1 fruit fly cellular context compared by ENCODE assay signal in genomic region chr3R:31736776-31737175, dm6.
TF ChIP-seq lines count a peak whose summit lies in the region.

CstF50 (minus strand) TSS chr3R:31736963.
CG11563 (plus strand) TSS chr3R:31737035.

TF ChIP-seq in whole organism, embryonic, 481 proteins besides CTCF, POLR2A, EP300 and RAD21 (continued from another document and continues in another):
- TF ChIP-seq CG12659 (GFP tag; optimal IDR thresholded peaks at IDR 0.05; lab: Kevin White, UChicago) (no peak), CG14860 (GFP tag; IDR thresholded peaks at IDR 0.05; lab: Robert Waterston, UW; ENCODE audit: partially characterized antibody) (peak; percentile 34; the same call in 1 of the 3 replicates), pfk (GFP tag; optimal IDR thresholded peaks at IDR 0.05; lab: Kevin White, UChicago) (no peak), CG16815 (GFP tag; optimal IDR thresholded peaks at IDR 0.05; lab: Kevin White, UChicago) (no peak), CG7928 (GFP tag; optimal IDR thresholded peaks at IDR 0.05; lab: Kevin White, UChicago) (no peak), Asciz (GFP tag; optimal IDR thresholded peaks at IDR 0.05; lab: Kevin White, UChicago) (no peak), HmgZ (tag; optimal IDR thresholded peaks at IDR 0.05; lab: Kevin White, UChicago) (peak; percentile 22), pan (optimal IDR thresholded peaks at IDR 0.05; lab: Kevin White, UChicago) (no peak), pan (GFP tag; optimal IDR thresholded peaks at IDR 0.05 in 1 of 2, IDR thresholded peaks at IDR 0.05 in 1 of 2) (no peak), dm (GFP tag; optimal IDR thresholded peaks at IDR 0.05; lab: Kevin White, UChicago) (peak; percentile 92), CG15514 (GFP tag; optimal IDR thresholded peaks at IDR 0.05; lab: Kevin White, UChicago) (peak; percentile 73), dan (GFP tag; IDR thresholded peaks at IDR 0.05; lab: Robert Waterston, UW) (no peak), Optix (GFP tag; IDR thresholded peaks at IDR 0.05; lab: Robert Waterston, UW) (no peak), tup (GFP tag; optimal IDR thresholded peaks at IDR 0.05; lab: Kevin White, UChicago) (no peak), cad (GFP tag; optimal IDR thresholded peaks at IDR 0.05; lab: Kevin White, UChicago) (no peak), CG34422 (GFP tag; IDR thresholded peaks at IDR 0.05; lab: Robert Waterston, UW) (peak; percentile 81; the same call in 1 of the 3 replicates), CG12071 (GFP tag; optimal IDR thresholded peaks at IDR 0.05; lab: Kevin White, UChicago) (no peak), CG3407 (GFP tag; optimal IDR thresholded peaks at IDR 0.05; lab: Kevin White, UChicago) (no peak), CG17186 (GFP tag; optimal IDR thresholded peaks at IDR 0.05; lab: Kevin White, UChicago) (no peak), jigr1 (GFP tag; IDR thresholded peaks at IDR 0.05; lab: Robert Waterston, UW) (no peak), gt (GFP tag; IDR thresholded peaks at IDR 0.05; lab: Robert Waterston, UW) (no peak), zfh1 (GFP tag; IDR thresholded peaks at IDR 0.05; lab: Robert Waterston, UW) (no peak), CG17361 (GFP tag; IDR thresholded peaks at IDR 0.05; lab: Robert Waterston, UW) (no peak), YL-1 (GFP tag; optimal IDR thresholded peaks at IDR 0.05; lab: Kevin White, UChicago) (peak; percentile 85), MESR4 (GFP tag; optimal IDR thresholded peaks at IDR 0.05; lab: Kevin White, UChicago) (peak; percentile 47), trem (tag; optimal IDR thresholded peaks at IDR 0.05; lab: Kevin White, UChicago) (peak; percentile 56), NFAT (GFP tag; IDR thresholded peaks at IDR 0.05; lab: Robert Waterston, UW) (no peak), CG12769 (tag; optimal IDR thresholded peaks at IDR 0.05; lab: Kevin White, UChicago) (no peak), Sry-δ (GFP tag; optimal IDR thresholded peaks at IDR 0.05; lab: Kevin White, UChicago) (peak; percentile 88), Ptx1 (GFP tag; IDR thresholded peaks at IDR 0.05; lab: Robert Waterston, UW) (no peak), CG15073 (GFP tag; optimal IDR thresholded peaks at IDR 0.05; lab: Kevin White, UChicago) (no peak), Max (GFP tag; optimal IDR thresholded peaks at IDR 0.05; lab: Kevin White, UChicago) (peak; percentile 72), CG30403 (GFP tag; optimal IDR thresholded peaks at IDR 0.05; lab: Kevin White, UChicago) (no peak), CG6175 (GFP tag; IDR thresholded peaks at IDR 0.05; lab: Robert Waterston, UW) (no peak), CG1529 (GFP tag; optimal IDR thresholded peaks at IDR 0.05; lab: Kevin White, UChicago) (no peak), ro (GFP tag; IDR thresholded peaks at IDR 0.05; lab: Robert Waterston, UW) (no peak), CG30020 (tag; optimal IDR thresholded peaks at IDR 0.05; lab: Kevin White, UChicago) (peak; percentile 21), CHES-1-like (GFP tag; optimal IDR thresholded peaks at IDR 0.05; lab: Kevin White, UChicago) (peak; percentile 13), ranshi (GFP tag; IDR thresholded peaks at IDR 0.05; lab: Robert Waterston, UW) (no peak), Rx (GFP tag; IDR thresholded peaks at IDR 0.05; lab: Robert Waterston, UW) (no peak), Dref (GFP tag; IDR thresholded peaks at IDR 0.05; lab: Robert Waterston, UW) (peak; percentile 70), sna (GFP tag; IDR thresholded peaks at IDR 0.05; lab: Robert Waterston, UW; ENCODE audit: partially characterized antibody) (peak; percentile 56; the same call in 1 of the 2 replicates), kah (GFP tag; optimal IDR thresholded peaks at IDR 0.05; lab: Kevin White, UChicago) (no peak), CG6791 (GFP tag; IDR thresholded peaks at IDR 0.05; lab: Robert Waterston, UW; ENCODE audit: partially characterized antibody) (0 out of 3 replicates have a peak, but pooled peaks have one; percentile 33), Opbp (GFP tag; IDR thresholded peaks at IDR 0.05; lab: Robert Waterston, UW; ENCODE audit: partially characterized antibody) (peak; percentile 62; the same call in 1 of the 3 replicates), Oaz (GFP tag; IDR thresholded peaks at IDR 0.05; lab: Robert Waterston, UW) (no peak), CG7963 (GFP tag; IDR thresholded peaks at IDR 0.05; lab: Robert Waterston, UW; ENCODE audit: partially characterized antibody) (no peak), Drgx (GFP tag; IDR thresholded peaks at IDR 0.05; lab: Robert Waterston, UW) (no peak), CG31388 (GFP tag; optimal IDR thresholded peaks at IDR 0.05; lab: Kevin White, UChicago) (no peak), CG9437 (GFP tag; optimal IDR thresholded peaks at IDR 0.05; lab: Kevin White, UChicago) (peak; percentile 7), bcd (GFP tag; optimal IDR thresholded peaks at IDR 0.05; lab: Kevin White, UChicago) (no peak), CG13775 (GFP tag; optimal IDR thresholded peaks at IDR 0.05; lab: Kevin White, UChicago) (no peak), Doc2 (GFP tag; IDR thresholded peaks at IDR 0.05; lab: Robert Waterston, UW) (no peak), Abd-B (GFP tag; optimal IDR thresholded peaks at IDR 0.05; lab: Kevin White, UChicago) (no peak), HLH4C (GFP tag; IDR thresholded peaks at IDR 0.05; lab: Robert Waterston, UW; ENCODE audit: partially characterized antibody) (peak; percentile 42; the same call in 2 of the 3 replicates), Gug (GFP tag; IDR thresholded peaks at IDR 0.05; lab: Robert Waterston, UW) (no peak), CG10431 (GFP tag; optimal IDR thresholded peaks at IDR 0.05; lab: Kevin White, UChicago) (no peak), cwo (GFP tag; optimal IDR thresholded peaks at IDR 0.05; lab: Kevin White, UChicago) (peak; percentile 91), CG9876 (GFP tag; optimal IDR thresholded peaks at IDR 0.05; lab: Kevin White, UChicago) (no peak), Lpt (GFP tag; optimal IDR thresholded peaks at IDR 0.05; lab: Kevin White, UChicago) (no peak), tna (GFP tag; IDR thresholded peaks at IDR 0.05; lab: Robert Waterston, UW; ENCODE audit: partially characterized antibody) (peak; percentile 17; the same call in 1 of the 2 replicates), CG10366 (GFP tag; IDR thresholded peaks at IDR 0.05; lab: Robert Waterston, UW) (no peak), CG7745 (tag; optimal IDR thresholded peaks at IDR 0.05; lab: Kevin White, UChicago) (no peak), en (GFP tag; optimal IDR thresholded peaks at IDR 0.05; lab: Kevin White, UChicago) (no peak), odd (GFP tag; optimal IDR thresholded peaks at IDR 0.05; lab: Kevin White, UChicago) (no peak), sima (GFP tag; optimal IDR thresholded peaks at IDR 0.05; lab: Kevin White, UChicago) (no peak), H15 (GFP tag; IDR thresholded peaks at IDR 0.05; lab: Robert Waterston, UW) (no peak), amos (GFP tag; IDR thresholded peaks at IDR 0.05; lab: Robert Waterston, UW; ENCODE audit: partially characterized antibody) (peak; percentile 7; the same call in 1 of the 2 replicates), CG8478 (optimal IDR thresholded peaks at IDR 0.05; lab: Kevin White, UChicago) (no peak), CG1603 (tag; optimal IDR thresholded peaks at IDR 0.05; lab: Kevin White, UChicago) (peak; percentile 49), wdn (GFP tag; IDR thresholded peaks at IDR 0.05; lab: Robert Waterston, UW) (no peak), gfzf (GFP tag; optimal IDR thresholded peaks at IDR 0.05; lab: Kevin White, UChicago) (peak; percentile 81), nau (GFP tag; optimal IDR thresholded peaks at IDR 0.05; lab: Kevin White, UChicago) (no peak), chinmo (GFP tag; IDR thresholded peaks at IDR 0.05; lab: Robert Waterston, UW; ENCODE audit: partially characterized antibody) (peak; percentile 71; the same call in 2 of the 4 replicates), so (GFP tag; IDR thresholded peaks at IDR 0.05; lab: Robert Waterston, UW) (no peak), MBD-R2 (GFP tag; IDR thresholded peaks at IDR 0.05; lab: Robert Waterston, UW) (peak; percentile 80), CG13296 (GFP tag; optimal IDR thresholded peaks at IDR 0.05; lab: Kevin White, UChicago) (no peak), crp (GFP tag; optimal IDR thresholded peaks at IDR 0.05; lab: Kevin White, UChicago) (peak in 1 of 2 experiments; percentile 69), wek (GFP tag; optimal IDR thresholded peaks at IDR 0.05; lab: Kevin White, UChicago) (no peak), BEAF-32 (GFP tag; optimal IDR thresholded peaks at IDR 0.05; lab: Kevin White, UChicago) (peak; percentile 48), Sin3A (optimal IDR thresholded peaks at IDR 0.05; lab: Kevin White, UChicago) (peak; percentile 51), CG18619 (GFP tag; optimal IDR thresholded peaks at IDR 0.05; lab: Kevin White, UChicago) (no peak), Neu2 (GFP tag; optimal IDR thresholded peaks at IDR 0.05; lab: Kevin White, UChicago; ENCODE audit: borderline replicate concordance) (no peak), CG13287 (GFP tag; IDR thresholded peaks at IDR 0.05; lab: Robert Waterston, UW; ENCODE audit: partially characterized antibody) (peak; percentile 76), kni (GFP tag; optimal IDR thresholded peaks at IDR 0.05; lab: Kevin White, UChicago) (no peak), fu2 (GFP tag; optimal IDR thresholded peaks at IDR 0.05; lab: Kevin White, UChicago) (no peak), jumu (GFP tag; optimal IDR thresholded peaks at IDR 0.05; lab: Kevin White, UChicago) (no peak), ase (GFP tag; IDR thresholded peaks at IDR 0.05; lab: Robert Waterston, UW) (no peak), Hsf (GFP tag; optimal IDR thresholded peaks at IDR 0.05; lab: Kevin White, UChicago) (no peak), HLH54F (GFP tag; optimal IDR thresholded peaks at IDR 0.05; lab: Kevin White, UChicago) (no peak), zf30C (GFP tag; optimal IDR thresholded peaks at IDR 0.05; lab: Kevin White, UChicago) (no peak), Dip2 (GFP tag; IDR thresholded peaks at IDR 0.05; lab: Robert Waterston, UW) (no peak), pzg (GFP tag; optimal IDR thresholded peaks at IDR 0.05; lab: Kevin White, UChicago) (peak; percentile 74), pnt (GFP tag; optimal IDR thresholded peaks at IDR 0.05; lab: Kevin White, UChicago) (no peak), Bgb (GFP tag; IDR thresholded peaks at IDR 0.05; lab: Robert Waterston, UW; ENCODE audit: partially characterized antibody) (peak; percentile 28; the same call in 1 of the 2 replicates), Awh (GFP tag; IDR thresholded peaks at IDR 0.05; lab: Robert Waterston, UW) (no peak), CG2678 (tag; optimal IDR thresholded peaks at IDR 0.05; lab: Kevin White, UChicago) (no peak), CG14050 (GFP tag; IDR thresholded peaks at IDR 0.05; lab: Robert Waterston, UW) (no peak), CG17612 (GFP tag; IDR thresholded peaks at IDR 0.05; lab: Robert Waterston, UW) (no peak), Dp (GFP tag; optimal IDR thresholded peaks at IDR 0.05; lab: Kevin White, UChicago) (peak; percentile 40), CG11504 (tag; optimal IDR thresholded peaks at IDR 0.05; lab: Kevin White, UChicago) (no peak), NC2β (GFP tag; optimal IDR thresholded peaks at IDR 0.05; lab: Kevin White, UChicago) (no peak), CG9797 (GFP tag; optimal IDR thresholded peaks at IDR 0.05; lab: Kevin White, UChicago) (peak; percentile 84), hb (GFP tag; IDR thresholded peaks at IDR 0.05; lab: Robert Waterston, UW; ENCODE audit: partially characterized antibody) (no peak), nom (GFP tag; optimal IDR thresholded peaks at IDR 0.05; lab: Kevin White, UChicago) (no peak), gsb (GFP tag; IDR thresholded peaks at IDR 0.05; lab: Robert Waterston, UW) (no peak), CG17829 (tag; optimal IDR thresholded peaks at IDR 0.05; lab: Kevin White, UChicago) (peak; percentile 11), CG6654 (GFP tag; optimal IDR thresholded peaks at IDR 0.05; lab: Kevin White, UChicago) (no peak), Ets97D (GFP tag; optimal IDR thresholded peaks at IDR 0.05; lab: Kevin White, UChicago) (peak; percentile 48), ssp (GFP tag; IDR thresholded peaks at IDR 0.05; lab: Robert Waterston, UW) (no peak), lilli (GFP tag; optimal IDR thresholded peaks at IDR 0.05; lab: Kevin White, UChicago) (no peak), fd96Cb (tag; optimal IDR thresholded peaks at IDR 0.05; lab: Kevin White, UChicago) (no peak), klu (GFP tag; IDR thresholded peaks at IDR 0.05; lab: Robert Waterston, UW) (no peak), CG12942 (GFP tag; optimal IDR thresholded peaks at IDR 0.05; lab: Kevin White, UChicago) (no peak), Hand (GFP tag; optimal IDR thresholded peaks at IDR 0.05; lab: Kevin White, UChicago) (no peak), caup (GFP tag; optimal IDR thresholded peaks at IDR 0.05; lab: Kevin White, UChicago; ENCODE audit: severe bottlenecking) (no peak), CG10147 (GFP tag; optimal IDR thresholded peaks at IDR 0.05; lab: Kevin White, UChicago) (no peak), lola (GFP tag; optimal IDR thresholded peaks at IDR 0.05; lab: Kevin White, UChicago) (no peak), Trl (optimal IDR thresholded peaks at IDR 0.05; lab: Kevin White, UChicago) (no peak), Trl (GFP tag; optimal IDR thresholded peaks at IDR 0.05; lab: Kevin White, UChicago) (no peak), abd-A (tag; optimal IDR thresholded peaks at IDR 0.05; lab: Kevin White, UChicago) (no peak), sens (GFP tag; lab: Kevin White, UChicago) (peak; percentile 48), Side (GFP tag; optimal IDR thresholded peaks at IDR 0.05; lab: Kevin White, UChicago) (no peak), PHDP (tag; optimal IDR thresholded peaks at IDR 0.05; lab: Kevin White, UChicago) (no peak), CG32772 (GFP tag; IDR thresholded peaks at IDR 0.05; lab: Robert Waterston, UW) (no peak), grn (GFP tag; optimal IDR thresholded peaks at IDR 0.05; lab: Kevin White, UChicago) (peak; percentile 6), Hr3 (GFP tag; optimal IDR thresholded peaks at IDR 0.05; lab: Kevin White, UChicago) (no peak), croc (GFP tag; conservative IDR thresholded peaks at IDR 0.05; lab: Robert Waterston, UW) (no peak), CG32767 (GFP tag; IDR thresholded peaks at IDR 0.05; lab: Robert Waterston, UW) (no peak), CG14710 (tag; optimal IDR thresholded peaks at IDR 0.05; lab: Kevin White, UChicago) (peak; percentile 25), Ets65A (GFP tag; lab: Kevin White, UChicago) (no peak), Dip3 (GFP tag; optimal IDR thresholded peaks at IDR 0.05; lab: Kevin White, UChicago) (no peak), CG1233 (GFP tag; optimal IDR thresholded peaks at IDR 0.05; lab: Kevin White, UChicago) (no peak), E2f2 (GFP tag; IDR thresholded peaks at IDR 0.05; lab: Robert Waterston, UW) (peak; percentile 34), kay (GFP tag; optimal IDR thresholded peaks at IDR 0.05; lab: Kevin White, UChicago) (no peak)
